Fruit fly (Drosophila melanogaster): ENCODE results near the gene Burs.
A peak's percentile ranks its signal among the peaks of the same experiment; 100 is the strongest.

Burs gene

dm6 chr3R:21777660-21778059, 8.3 kb downstream of the Burs start, which contains the start of gene Polr1H:
Polr1H (minus strand) TSS chr3R:21777847.
- TF ChIP-seq Myc (optimal IDR thresholded peaks at IDR 0.05) (peak; percentile 87), brk (GFP tag; optimal IDR thresholded peaks at IDR 0.05) (no peak), CrebA (GFP tag; optimal IDR thresholded peaks at IDR 0.05; ENCODE audit: borderline replicate concordance) (peak; percentile 13)

DNA sequence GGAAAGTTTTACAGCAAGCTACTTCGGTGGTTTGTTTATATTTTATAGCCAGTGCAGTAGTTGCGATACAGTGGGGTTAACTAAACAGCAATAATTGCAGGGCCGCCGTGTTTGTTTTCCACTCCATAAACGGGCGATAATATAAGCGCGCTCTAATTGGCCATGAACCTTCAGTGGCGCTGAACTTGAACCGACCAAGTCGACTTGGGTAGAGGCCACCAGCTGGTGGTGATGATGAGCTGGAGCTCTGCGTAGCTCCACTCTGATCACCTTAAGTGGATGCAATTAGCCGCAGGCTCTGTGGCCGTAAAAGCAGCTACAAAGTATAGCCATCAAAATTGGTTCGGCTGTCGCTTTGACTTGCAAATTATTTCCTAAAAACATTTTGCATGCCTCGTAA, 10.8 kb downstream of the Burs start:
- TF ChIP-seq pan (optimal IDR thresholded peaks at IDR 0.05) (no peak), CrebA (GFP tag; optimal IDR thresholded peaks at IDR 0.05; ENCODE audit: borderline replicate concordance) (no peak), HLH106 (tag; optimal IDR thresholded peaks at IDR 0.05) (no peak), dl (GFP tag; optimal IDR thresholded peaks at IDR 0.05; ENCODE audit: insufficient read depth in 1 of 2, partially characterized antibody in 2 of 2) (no peak), GATAd (GFP tag; optimal IDR thresholded peaks at IDR 0.05) (no peak), ey (GFP tag; optimal IDR thresholded peaks at IDR 0.05) (no peak), Abd-B (GFP tag; optimal IDR thresholded peaks at IDR 0.05) (no peak), Myc (optimal IDR thresholded peaks at IDR 0.05) (no peak), N (GFP tag; optimal IDR thresholded peaks at IDR 0.05) (no peak), Sp1 (GFP tag; optimal IDR thresholded peaks at IDR 0.05) (no peak), Hr78 (GFP tag; optimal IDR thresholded peaks at IDR 0.05) (no peak), psq (GFP tag; optimal IDR thresholded peaks at IDR 0.05) (no peak), woc (GFP tag; optimal IDR thresholded peaks at IDR 0.05) (no peak), rgr (GFP tag; optimal IDR thresholded peaks at IDR 0.05) (no peak), CG32264 (GFP tag; optimal IDR thresholded peaks at IDR 0.05) (no peak), usp (GFP tag; optimal IDR thresholded peaks at IDR 0.05) (no peak), OdsH (GFP tag; optimal IDR thresholded peaks at IDR 0.05) (no peak), Hnf4 (GFP tag; optimal IDR thresholded peaks at IDR 0.05) (no peak)

- TF ChIP-seq Sp1 (GFP tag; optimal IDR thresholded peaks at IDR 0.05) (peak; percentile 88), Dfd (GFP tag; optimal IDR thresholded peaks at IDR 0.05) (no peak), Hr83 (GFP tag; optimal IDR thresholded peaks at IDR 0.05; ENCODE audit: poor library complexity, severe bottlenecking) (no peak), Rel (GFP tag; optimal IDR thresholded peaks at IDR 0.05) (peak; percentile 71), Rel (tag; optimal IDR thresholded peaks at IDR 0.05) (no peak), Abd-B (GFP tag; optimal IDR thresholded peaks at IDR 0.05) (no peak), dl (GFP tag; optimal IDR thresholded peaks at IDR 0.05; ENCODE audit: insufficient read depth in 1 of 2, partially characterized antibody in 2 of 2) (no peak), dsf (GFP tag; optimal IDR thresholded peaks at IDR 0.05; ENCODE audit: borderline replicate concordance) (peak; percentile 14), N (GFP tag; optimal IDR thresholded peaks at IDR 0.05) (no peak), Dif (GFP tag; optimal IDR thresholded peaks at IDR 0.05; ENCODE audit: partially characterized antibody) (no peak), CrebA (GFP tag; optimal IDR thresholded peaks at IDR 0.05; ENCODE audit: borderline replicate concordance) (peak; percentile 72), jim (GFP tag; optimal IDR thresholded peaks at IDR 0.05) (no peak), sv (GFP tag; optimal IDR thresholded peaks at IDR 0.05) (peak; percentile 71), Jra (GFP tag; optimal IDR thresholded peaks at IDR 0.05) (peak; percentile 61), Hr78 (GFP tag; optimal IDR thresholded peaks at IDR 0.05) (no peak), Vsx2 (GFP tag; optimal IDR thresholded peaks at IDR 0.05; ENCODE audit: partially characterized antibody) (no peak), CG9705 (GFP tag; optimal IDR thresholded peaks at IDR 0.05) (peak; percentile 50), lola (GFP tag; optimal IDR thresholded peaks at IDR 0.05) (no peak), pan (optimal IDR thresholded peaks at IDR 0.05) (no peak), sage (GFP tag; optimal IDR thresholded peaks at IDR 0.05) (peak; percentile 57), brk (GFP tag; optimal IDR thresholded peaks at IDR 0.05) (peak; percentile 85), ey (GFP tag; optimal IDR thresholded peaks at IDR 0.05) (peak; percentile 92), rgr (GFP tag; optimal IDR thresholded peaks at IDR 0.05) (peak; percentile 90), usp (GFP tag; optimal IDR thresholded peaks at IDR 0.05) (no peak), Myc (optimal IDR thresholded peaks at IDR 0.05) (no peak), Mio (GFP tag; optimal IDR thresholded peaks at IDR 0.05) (no peak), foxo (GFP tag; optimal IDR thresholded peaks at IDR 0.05) (peak; percentile 51 to 93), psq (GFP tag; optimal IDR thresholded peaks at IDR 0.05) (peak; percentile 89), tai (GFP tag; optimal IDR thresholded peaks at IDR 0.05) (peak; percentile 56), br (GFP tag; optimal IDR thresholded peaks at IDR 0.05) (peak; percentile 91), OdsH (GFP tag; optimal IDR thresholded peaks at IDR 0.05) (peak; percentile 92), dmrt93B (GFP tag; optimal IDR thresholded peaks at IDR 0.05) (peak; percentile 80), Hnf4 (GFP tag; optimal IDR thresholded peaks at IDR 0.05) (peak; percentile 88), HLH106 (tag; optimal IDR thresholded peaks at IDR 0.05) (peak; percentile 89), h (GFP tag; optimal IDR thresholded peaks at IDR 0.05) (peak; percentile 94), woc (GFP tag; optimal IDR thresholded peaks at IDR 0.05) (peak; percentile 90), GATAd (GFP tag; optimal IDR thresholded peaks at IDR 0.05) (no peak), CG32264 (GFP tag; optimal IDR thresholded peaks at IDR 0.05) (peak; percentile 85), fru (GFP tag; optimal IDR thresholded peaks at IDR 0.05) (peak; percentile 94)
These were observed 12.1 kb downstream of the Burs start for dm6 chr3R:21781448-21781847.
